Worm (Caenorhabditis elegans) whole organism, L1 larva: Measurements from ENCODE around the gene T02B11.6.

Experiments used
- ama-1 ChIP-seq: fragments of 150-350 bp; optimal IDR thresholded peaks from 2 replicates; lab custom pipeline; 2014
- ces-1 ChIP-seq: fragments of 150-350 bp; optimal IDR thresholded peaks from 2 replicates; lab custom pipeline; 2014; ENCODE audit warnings: missing biosample characterization, missing genetic modification reagents, missing genetic modification characterization
- ets-5 ChIP-seq: fragments of 200-800 bp; sonication (Bioruptor generic); IDR thresholded peaks from 2 replicates; pipeline ENCODE4 v1.3.6; 2022; ENCODE audit warnings: missing genetic modification characterization, missing compliant biosample characterization
- irx-1 ChIP-seq: sonication (generic microtip); optimal IDR thresholded peaks from 2 replicates; lab custom pipeline; 2016; ENCODE audit warnings: missing genetic modification characterization, missing compliant biosample characterization
- nhr-11 ChIP-seq: fragments of 150-350 bp; optimal IDR thresholded peaks from 2 replicates; lab custom pipeline; 2014; ENCODE audit warnings: missing biosample characterization, missing genetic modification characterization
- nhr-84 ChIP-seq: sonication (generic microtip); optimal IDR thresholded peaks from 2 replicates; lab custom pipeline; 2017; ENCODE audit warnings: missing biosample characterization, missing genetic modification characterization
- skn-1 ChIP-seq: fragments of 150-350 bp; optimal IDR thresholded peaks from 2 replicates; lab custom pipeline; 2014; ENCODE audit warnings: missing biosample characterization, missing genetic modification characterization
- unc-62 ChIP-seq: fragments of 150-350 bp; optimal IDR thresholded peaks from 2 replicates; lab custom pipeline; 2014; ENCODE audit warnings: missing biosample characterization, missing genetic modification reagents, missing genetic modification characterization
- ztf-11 ChIP-seq, 2 experiments: sonication (generic microtip); optimal IDR thresholded peaks; 2 replicates each; lab custom pipeline; 2016 to 2017; ENCODE audit warnings: missing genetic modification characterization in 2 of 2, missing biosample characterization in 1 of 2, missing compliant biosample characterization in 1 of 2
- ztf-4 ChIP-seq: fragments of 150-350 bp; optimal IDR thresholded peaks from 2 replicates; lab custom pipeline; 2014; ENCODE audit warnings: missing biosample characterization, missing genetic modification characterization

DNA sequence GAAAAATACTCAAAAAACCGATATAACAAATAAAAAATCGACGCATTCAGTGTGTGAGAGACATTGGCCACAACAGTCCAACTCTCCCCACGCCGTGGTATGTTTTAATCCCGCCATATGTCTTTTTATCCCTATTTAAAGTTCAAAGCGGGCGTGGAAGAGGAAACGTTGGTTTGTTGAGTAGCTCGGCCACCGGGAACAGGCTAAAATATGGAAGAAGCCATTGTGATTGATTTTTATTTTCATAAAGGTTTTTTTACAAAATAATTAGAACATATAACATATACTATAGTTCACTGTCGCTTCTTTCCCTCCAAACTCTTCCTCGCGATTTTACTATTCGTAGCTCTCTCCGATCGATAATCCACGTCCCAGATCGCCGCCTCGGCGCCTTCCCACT, 10.0 kb upstream of the T02B11.6 start, which contains the start of gene nas-32:
- no peak for TF ChIP-seq nhr-84 (tag; lab: Kevin White, UChicago)
- no peak for TF ChIP-seq unc-62
- no peak for TF ChIP-seq ztf-4 (tag; lab: Kevin White, UChicago)
- no peak for TF ChIP-seq ces-1 (GFP tag; lab: Kevin White, UChicago)
- TF ChIP-seq irx-1 (tag; lab: Kevin White, UChicago): no peak
- TF ChIP-seq ztf-11 (tag; optimal IDR thresholded peaks at IDR 0.05; lab: Kevin White, UChicago): no peak
- TF ChIP-seq skn-1: no peak
- TF ChIP-seq nhr-11 (tag; lab: Kevin White, UChicago): no peak
- no peak for TF ChIP-seq ama-1 (lab: Kevin White, UChicago)
- TF ChIP-seq ets-5 (GFP tag; lab: Robert Waterston, UW): no peak
